Fruit fly (Drosophila melanogaster) whole organism, adult: Measurements from ENCODE around the gene Tsp74F.

Experiments used
- CG5204 ChIP-seq: fragments of 200-800 bp; sonication (Bioruptor generic); optimal IDR thresholded peaks from 2 replicates; lab custom pipeline; 2016; ENCODE audit warnings: missing biosample characterization, missing genetic modification characterization
- Crg-1 ChIP-seq: fragments of 200-800 bp; sonication (Bioruptor generic); optimal IDR thresholded peaks from 2 replicates; lab custom pipeline; 2016; ENCODE audit warnings: missing biosample characterization, missing genetic modification characterization

dm6 chr3L:17922182-17923102, 26.8 kb upstream of the Tsp74F start:
- TF ChIP-seq Crg-1, result no peak
- no peak for TF ChIP-seq CG5204 (GFP tag; lab: Kevin White, UChicago)
